Worm (Caenorhabditis elegans): Measurements from ENCODE around the gene C06E8.5.
A peak's percentile ranks its signal among the peaks of the same experiment; 100 is the strongest.

Gene C06E8.5

DNA sequence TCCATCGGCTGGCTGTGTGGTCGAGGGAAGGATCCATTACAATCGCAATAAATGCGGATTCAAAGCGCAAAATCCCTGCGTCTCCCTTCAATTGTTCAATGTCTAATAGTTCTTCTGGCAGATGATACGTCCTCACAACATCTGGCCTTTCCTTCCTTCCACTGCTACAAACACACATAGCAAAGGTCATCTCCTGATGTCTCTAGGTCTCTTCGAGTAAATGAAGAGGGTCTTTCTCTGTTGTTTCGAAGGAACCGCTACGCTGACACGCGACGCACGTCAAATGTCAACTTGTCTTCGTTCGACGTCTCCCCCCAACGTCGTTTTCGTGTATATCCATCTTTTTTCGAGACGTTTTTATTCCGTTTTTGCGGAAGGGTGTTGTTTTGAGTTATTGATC lies 26.4 kb downstream of the C06E8.5 start:
- peak; percentile 53 for TF ChIP-seq sptf-1 (tag; optimal IDR thresholded peaks at IDR 0.05)
- peak; percentile 2 for TF ChIP-seq unc-39 (tag; optimal IDR thresholded peaks at IDR 0.05)
- TF ChIP-seq lin-13 (tag; optimal IDR thresholded peaks at IDR 0.05), result peak; percentile 58
- TF ChIP-seq ztf-11 (tag; optimal IDR thresholded peaks at IDR 0.05), result peak; percentile 30
- no peak for TF ChIP-seq pha-4 (tag; optimal IDR thresholded peaks at IDR 0.05)
- TF ChIP-seq hlh-1 (tag; optimal IDR thresholded peaks at IDR 0.05), result peak; percentile 93
- no peak for TF ChIP-seq nhr-12 (tag; optimal IDR thresholded peaks at IDR 0.05)
- no peak for TF ChIP-seq snpc-4 (tag; optimal IDR thresholded peaks at IDR 0.05)
- no peak for TF ChIP-seq mab-5 (tag; optimal IDR thresholded peaks at IDR 0.05)
- TF ChIP-seq bed-3 (GFP tag; optimal IDR thresholded peaks at IDR 0.05), result no peak
- peak; percentile 55 for TF ChIP-seq lsy-2 (tag; optimal IDR thresholded peaks at IDR 0.05)
- no peak for TF ChIP-seq zip-8 (tag; optimal IDR thresholded peaks at IDR 0.05)
- no peak for TF ChIP-seq nhr-237 (tag; optimal IDR thresholded peaks at IDR 0.05)
- peak; percentile 100 for TF ChIP-seq unc-62 (GFP tag; optimal IDR thresholded peaks at IDR 0.05)
- peak; percentile 88 for TF ChIP-seq nhr-2 (tag; optimal IDR thresholded peaks at IDR 0.05)
- TF ChIP-seq tbx-8 (GFP tag; optimal IDR thresholded peaks at IDR 0.05), result peak; percentile 3
- TF ChIP-seq elt-3 (tag; optimal IDR thresholded peaks at IDR 0.05), result no peak
- TF ChIP-seq unc-120 (tag; optimal IDR thresholded peaks at IDR 0.05; ENCODE audit: poor library complexity, severe bottlenecking), result peak; percentile 76
- peak; percentile 55 for TF ChIP-seq mls-2 (tag; optimal IDR thresholded peaks at IDR 0.05)
- TF ChIP-seq ham-2 (GFP tag; optimal IDR thresholded peaks at IDR 0.05), result peak; percentile 74
- peak; percentile 67 for TF ChIP-seq mep-1 (tag; optimal IDR thresholded peaks at IDR 0.05)
- TF ChIP-seq ceh-39 (tag; optimal IDR thresholded peaks at IDR 0.05), result peak; percentile 66
- no peak for TF ChIP-seq ces-1 (GFP tag; optimal IDR thresholded peaks at IDR 0.05)
- TF ChIP-seq nhr-76 (tag; optimal IDR thresholded peaks at IDR 0.05), result no peak
- TF ChIP-seq ceh-83 (GFP tag; optimal IDR thresholded peaks at IDR 0.05), result no peak
- peak; percentile 13 for TF ChIP-seq drap-1 (GFP tag; optimal IDR thresholded peaks at IDR 0.05)
- no peak for TF ChIP-seq flh-1 (GFP tag; optimal IDR thresholded peaks at IDR 0.05)
- peak; percentile 95 for TF ChIP-seq cnd-1 (tag; optimal IDR thresholded peaks at IDR 0.05)
- TF ChIP-seq nhr-28 (tag; optimal IDR thresholded peaks at IDR 0.05), result no peak
- TF ChIP-seq M03D4.4 (tag; optimal IDR thresholded peaks at IDR 0.05), result peak; percentile 53
- peak; percentile 81 for TF ChIP-seq lin-32 (GFP tag; optimal IDR thresholded peaks at IDR 0.05)
- peak; percentile 22 for TF ChIP-seq elt-1 (tag; optimal IDR thresholded peaks at IDR 0.05; ENCODE audit: borderline replicate concordance, insufficient read depth)

ce11 chrIII:6974952-6975351 lies 30.3 kb downstream of the C06E8.5 start:
- TF ChIP-seq M03D4.4 (tag; optimal IDR thresholded peaks at IDR 0.05), result no peak
- TF ChIP-seq nhr-28 (tag; optimal IDR thresholded peaks at IDR 0.05), result no peak
- TF ChIP-seq zip-8 (tag; optimal IDR thresholded peaks at IDR 0.05), result peak; percentile 91

- TF ChIP-seq ceh-39 (tag; optimal IDR thresholded peaks at IDR 0.05) (no peak), sem-2 (GFP tag; optimal IDR thresholded peaks at IDR 0.05) (no peak), nhr-28 (tag; optimal IDR thresholded peaks at IDR 0.05) (no peak), cnd-1 (tag; optimal IDR thresholded peaks at IDR 0.05) (no peak), ham-2 (GFP tag; optimal IDR thresholded peaks at IDR 0.05) (no peak)
Measured at ce11 chrIII:6973682-6974081, 31.6 kb downstream of the C06E8.5 start, which contains the start of gene F31E3.2. Gene F31E3.2, plus strand, starts transcription at chrIII:6973982.

ce11 chrIII:6971662-6972284 lies 33.5 kb downstream of the C06E8.5 start, which contains the start of the genes eef-1A.1 and rfc-4:
Gene eef-1A.1, minus strand, starts transcription at chrIII:6971712.
Gene rfc-4, plus strand, starts transcription at chrIII:6972253.
- TF ChIP-seq blmp-1 (tag; optimal IDR thresholded peaks at IDR 0.05) (peak; percentile 19), pha-4 (tag; optimal IDR thresholded peaks at IDR 0.05) (peak; percentile 97), drap-1 (GFP tag; optimal IDR thresholded peaks at IDR 0.05) (peak; percentile 71), ham-2 (GFP tag; optimal IDR thresholded peaks at IDR 0.05) (no peak), mab-5 (tag; optimal IDR thresholded peaks at IDR 0.05) (peak; percentile 75), ceh-39 (tag; optimal IDR thresholded peaks at IDR 0.05) (peak; percentile 97), elt-3 (tag; optimal IDR thresholded peaks at IDR 0.05) (peak; percentile 63), nhr-12 (tag; optimal IDR thresholded peaks at IDR 0.05) (no peak), ces-1 (GFP tag; optimal IDR thresholded peaks at IDR 0.05) (peak; percentile 89), lsy-2 (tag; optimal IDR thresholded peaks at IDR 0.05) (peak; percentile 100), cnd-1 (tag; optimal IDR thresholded peaks at IDR 0.05) (peak; percentile 31), nhr-2 (tag; optimal IDR thresholded peaks at IDR 0.05) (peak; percentile 80), unc-62 (GFP tag; optimal IDR thresholded peaks at IDR 0.05) (peak; percentile 85), sptf-1 (tag; optimal IDR thresholded peaks at IDR 0.05) (peak; percentile 87), hlh-1 (tag; optimal IDR thresholded peaks at IDR 0.05) (peak; percentile 83), mep-1 (tag; optimal IDR thresholded peaks at IDR 0.05) (peak; percentile 97), ceh-43 (GFP tag; optimal IDR thresholded peaks at IDR 0.05) (peak; percentile 39), unc-120 (tag; optimal IDR thresholded peaks at IDR 0.05; ENCODE audit: poor library complexity, severe bottlenecking) (peak; percentile 76), elt-1 (tag; optimal IDR thresholded peaks at IDR 0.05; ENCODE audit: borderline replicate concordance, insufficient read depth) (no peak), ceh-83 (GFP tag; optimal IDR thresholded peaks at IDR 0.05) (no peak), nhr-237 (tag; optimal IDR thresholded peaks at IDR 0.05) (peak; percentile 96), sem-2 (GFP tag; optimal IDR thresholded peaks at IDR 0.05) (no peak), lin-13 (tag; optimal IDR thresholded peaks at IDR 0.05) (peak; percentile 91), bed-3 (GFP tag; optimal IDR thresholded peaks at IDR 0.05) (peak; percentile 18), ztf-11 (tag; optimal IDR thresholded peaks at IDR 0.05) (peak; percentile 79), M03D4.4 (tag; optimal IDR thresholded peaks at IDR 0.05) (peak; percentile 73), nhr-76 (tag; optimal IDR thresholded peaks at IDR 0.05) (no peak), nhr-28 (tag; optimal IDR thresholded peaks at IDR 0.05) (no peak), snpc-4 (tag; optimal IDR thresholded peaks at IDR 0.05) (no peak), tbx-8 (GFP tag; optimal IDR thresholded peaks at IDR 0.05) (no peak), lin-32 (GFP tag; optimal IDR thresholded peaks at IDR 0.05) (no peak), flh-1 (GFP tag; optimal IDR thresholded peaks at IDR 0.05) (no peak), unc-39 (tag; optimal IDR thresholded peaks at IDR 0.05) (no peak), zip-8 (tag; optimal IDR thresholded peaks at IDR 0.05) (no peak), mls-2 (tag; optimal IDR thresholded peaks at IDR 0.05) (peak; percentile 58)
